Fruit fly (Drosophila melanogaster) whole organism, pupa: ENCODE results near the gene CG17272.

Experiments used
- CG10348 ChIP-seq: fragments of 200-800 bp; sonication (Bioruptor generic); IDR thresholded peaks from 2 replicates; pipeline ENCODE4 v1.3.6; 2022; ENCODE audit warnings: missing biosample characterization, missing genetic modification characterization
- CG12605 ChIP-seq: fragments of 200-800 bp; sonication (Bioruptor generic); IDR thresholded peaks from 2 replicates; pipeline ENCODE4 v1.3.6; 2022; ENCODE audit warnings: missing biosample characterization, missing genetic modification characterization
- CG13204 ChIP-seq: fragments of 200-800 bp; sonication (Bioruptor generic); optimal IDR thresholded peaks from 2 replicates; lab custom pipeline; 2018; ENCODE audit warnings: missing biosample characterization, mild to moderate bottlenecking, missing genetic modification characterization, moderate library complexity
- CG15710 ChIP-seq: fragments of 200-800 bp; sonication (Bioruptor generic); optimal IDR thresholded peaks from 2 replicates; lab custom pipeline; 2018; ENCODE audit warnings: missing biosample characterization, mild to moderate bottlenecking, missing genetic modification characterization, moderate library complexity
- CG17806 ChIP-seq: fragments of 200-800 bp; sonication (Bioruptor generic); optimal IDR thresholded peaks from 2 replicates; lab custom pipeline; 2018; ENCODE audit warnings: missing biosample characterization, mild to moderate bottlenecking, missing genetic modification characterization, moderate library complexity
- CG8159 ChIP-seq: fragments of 200-800 bp; sonication (Bioruptor generic); optimal IDR thresholded peaks from 3 replicates; lab custom pipeline; 2018; ENCODE audit warnings: missing biosample characterization, mild to moderate bottlenecking, missing genetic modification characterization, moderate library complexity
- CG9948 ChIP-seq: fragments of 200-800 bp; sonication (Bioruptor generic); optimal IDR thresholded peaks from 2 replicates; lab custom pipeline; 2018; ENCODE audit warnings: missing biosample characterization, mild to moderate bottlenecking, missing genetic modification characterization, moderate library complexity
- gl ChIP-seq: fragments of 200-800 bp; sonication (Bioruptor generic); optimal IDR thresholded peaks from 2 replicates; lab custom pipeline; 2018; ENCODE audit warnings: missing biosample characterization, mild to moderate bottlenecking, missing genetic modification characterization
- rn ChIP-seq: fragments of 200-800 bp; sonication (Bioruptor generic); IDR thresholded peaks from 2 replicates; pipeline ENCODE4 v1.3.6; 2022; ENCODE audit warnings: missing biosample characterization, missing genetic modification characterization

DNA sequence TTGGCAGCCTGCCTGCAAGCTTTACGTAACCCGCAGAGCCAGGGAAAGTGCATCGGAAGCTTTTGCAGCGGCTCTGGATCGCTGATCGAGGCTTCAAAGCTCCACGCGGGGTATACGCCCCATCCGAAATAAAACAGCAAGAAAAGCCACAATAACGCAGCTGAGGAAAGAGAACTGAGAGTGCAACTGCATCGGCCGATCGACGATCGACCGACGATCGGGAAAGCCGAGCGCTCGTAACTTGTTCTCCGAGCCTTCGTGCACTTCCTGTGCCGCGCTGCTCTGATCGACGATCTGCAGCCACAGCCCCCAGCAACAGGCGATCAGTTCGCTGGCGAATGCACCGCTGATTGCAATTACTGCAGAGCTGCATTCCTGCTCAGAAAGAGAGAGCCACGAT is 44.1 kb downstream of the CG17272 start:
- TF ChIP-seq CG10348 (GFP tag; lab: Robert Waterston, UW) = no peak
- TF ChIP-seq CG12605 (GFP tag; lab: Robert Waterston, UW) = peak; percentile 84
- TF ChIP-seq CG13204 = peak; percentile 95
- TF ChIP-seq CG8159 (tag; lab: Kevin White, UChicago) = peak; percentile 35
- peak; percentile 42 for TF ChIP-seq CG17806
- TF ChIP-seq CG15710 (tag; lab: Kevin White, UChicago) = peak; percentile 43
- TF ChIP-seq gl (tag; lab: Kevin White, UChicago) = peak; percentile 77
- TF ChIP-seq CG9948 (tag; lab: Kevin White, UChicago) = no peak
- 0 out of 2 replicates have a peak, but pooled peaks have one; percentile 8 for TF ChIP-seq rn (GFP tag; lab: Robert Waterston, UW)
